Worm (Caenorhabditis elegans) whole organism, midembryonic: ENCODE measurements around the gene F53C11.1.

Source experiments
- T22C8.4 ChIP-seq: fragments of 200-800 bp; sonication (Bioruptor generic); IDR thresholded peaks from 2 replicates; pipeline ENCODE4 v1.3.6; 2022; ENCODE audit warnings: missing genetic modification characterization, missing compliant biosample characterization
- cog-1 ChIP-seq: sonication (generic microtip); optimal IDR thresholded peaks from 2 replicates; lab custom pipeline; 2016; ENCODE audit warnings: missing genetic modification characterization, missing compliant biosample characterization
- flt-1 ChIP-seq: fragments of 200-800 bp; sonication (Bioruptor generic); IDR thresholded peaks from 2 replicates; pipeline ENCODE4 v1.3.6; 2022; ENCODE audit warnings: missing genetic modification characterization, missing compliant biosample characterization
- klf-2 ChIP-seq: fragments of 200-800 bp; sonication (Bioruptor generic); conservative IDR thresholded peaks from 2 replicates; pipeline ENCODE4 v1.3.6; 2022; ENCODE audit warnings: missing genetic modification reagents, missing genetic modification characterization, missing compliant biosample characterization
- med-1 ChIP-seq: sonication (generic microtip); optimal IDR thresholded peaks from 2 replicates; lab custom pipeline; 2017; ENCODE audit warnings: missing genetic modification characterization, mild to moderate bottlenecking, missing compliant biosample characterization, antibody characterized with exemption, missing genetic modification reagents; ENCODE audit not compliant: insufficient read depth
- ref-1 ChIP-seq: fragments of 200-800 bp; sonication (Bioruptor generic); conservative IDR thresholded peaks from 2 replicates; pipeline ENCODE4 v1.3.6; 2022; ENCODE audit warnings: missing genetic modification reagents, missing genetic modification characterization, missing compliant biosample characterization
- tab-1 ChIP-seq: fragments of 200-800 bp; sonication (Bioruptor generic); IDR thresholded peaks from 2 replicates; pipeline ENCODE4 v1.3.6; 2022; ENCODE audit warnings: missing genetic modification characterization, missing compliant biosample characterization
- ztf-23 ChIP-seq: fragments of 200-800 bp; sonication (Bioruptor generic); IDR thresholded peaks from 2 replicates; pipeline ENCODE4 v1.3.6; 2022; ENCODE audit warnings: missing genetic modification reagents, missing genetic modification characterization, missing compliant biosample characterization
- ztf-29 ChIP-seq: fragments of 200-800 bp; sonication (Bioruptor generic); IDR thresholded peaks from 2 replicates; pipeline ENCODE4 v1.3.6; 2022; ENCODE audit warnings: missing genetic modification reagents, missing genetic modification characterization, missing compliant biosample characterization

Gene F53C11.1

DNA sequence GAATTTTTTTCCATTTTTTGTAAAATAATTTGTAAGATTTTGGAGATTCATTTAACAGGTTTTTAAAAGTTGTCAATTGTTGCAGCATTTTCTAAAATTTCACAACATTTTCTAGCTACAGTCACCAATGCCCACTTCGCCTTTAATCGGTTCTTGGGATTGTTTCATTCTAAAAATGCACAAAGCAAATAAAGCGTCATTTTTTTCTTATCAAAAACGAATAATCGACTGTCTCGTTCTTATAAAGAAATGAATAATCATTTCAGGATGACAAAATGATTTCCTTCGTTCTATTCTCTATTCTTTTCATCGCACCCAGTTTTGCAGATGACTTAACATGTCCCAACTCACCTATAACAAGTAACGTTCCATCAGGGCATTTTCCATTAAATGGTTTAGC, at the start of gene F53C11.1:
TSS of gene F53C11.1 (plus strand) at position 268 of the 400 bp plus-strand sequence.
- TF ChIP-seq ref-1 (GFP tag; lab: Robert Waterston, UW) (no peak), ztf-23 (GFP tag; lab: Robert Waterston, UW) (no peak), klf-2 (GFP tag; lab: Robert Waterston, UW) (no peak)

DNA sequence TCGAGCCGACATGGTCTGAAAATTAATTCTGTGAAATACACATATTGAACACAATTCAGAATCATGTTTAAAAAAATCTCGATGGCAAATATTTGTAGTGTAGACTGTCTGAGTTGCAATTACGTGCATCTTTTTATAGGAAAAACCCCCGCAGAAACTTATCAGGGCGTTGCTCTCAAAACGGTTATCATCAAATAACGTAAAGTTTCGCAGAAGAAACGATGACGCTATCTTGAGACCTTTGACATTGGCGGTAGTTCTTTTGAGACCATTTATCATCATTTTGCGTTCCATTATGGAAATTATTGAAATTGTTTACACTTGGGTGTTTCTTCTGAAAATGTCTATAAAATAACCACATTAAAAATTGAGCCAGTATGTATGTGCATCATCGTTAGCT, 44.8 kb upstream of the F53C11.1 start, which contains the start of gene dct-17:
TSS of gene dct-17 (minus strand) at position 23 of the 400 bp plus-strand sequence.
- no peak for TF ChIP-seq flt-1 (GFP tag; lab: Robert Waterston, UW)
- TF ChIP-seq ztf-29 (GFP tag; lab: Robert Waterston, UW): no peak
- TF ChIP-seq cog-1 (tag; lab: Kevin White, UChicago): no peak
- TF ChIP-seq ref-1 (GFP tag; lab: Robert Waterston, UW): no peak
- no peak for TF ChIP-seq tab-1 (GFP tag; lab: Robert Waterston, UW)
- TF ChIP-seq ztf-23 (GFP tag; lab: Robert Waterston, UW): no peak
- TF ChIP-seq med-1 (GFP tag; lab: Kevin White, UChicago): no peak
- TF ChIP-seq T22C8.4 (GFP tag; lab: Robert Waterston, UW): no peak
- no peak for TF ChIP-seq klf-2 (GFP tag; lab: Robert Waterston, UW)

DNA sequence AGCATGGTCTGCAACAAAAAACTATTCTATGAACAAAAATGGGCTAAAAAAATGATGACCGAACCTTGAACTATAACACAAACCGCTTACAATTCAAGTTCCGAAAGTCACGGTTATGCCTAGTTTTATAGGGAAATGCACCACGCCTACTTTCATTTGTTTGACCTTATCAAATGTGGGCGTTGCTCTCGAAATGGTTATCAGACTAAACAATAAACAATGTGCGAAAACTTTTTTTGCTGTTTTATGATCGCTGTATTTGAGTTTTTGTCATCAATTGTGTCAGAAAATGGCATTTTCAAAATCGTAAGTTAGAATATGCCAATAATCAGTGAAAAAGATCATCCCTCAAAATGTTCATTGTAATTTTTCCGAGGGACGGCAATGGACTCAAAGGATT, 39.4 kb upstream of the F53C11.1 start, which contains the start of gene F35E12.6:
TSS of gene F35E12.6 (minus strand) at position 101 of the 400 bp plus-strand sequence.
- TF ChIP-seq klf-2 (GFP tag; lab: Robert Waterston, UW): no peak

DNA sequence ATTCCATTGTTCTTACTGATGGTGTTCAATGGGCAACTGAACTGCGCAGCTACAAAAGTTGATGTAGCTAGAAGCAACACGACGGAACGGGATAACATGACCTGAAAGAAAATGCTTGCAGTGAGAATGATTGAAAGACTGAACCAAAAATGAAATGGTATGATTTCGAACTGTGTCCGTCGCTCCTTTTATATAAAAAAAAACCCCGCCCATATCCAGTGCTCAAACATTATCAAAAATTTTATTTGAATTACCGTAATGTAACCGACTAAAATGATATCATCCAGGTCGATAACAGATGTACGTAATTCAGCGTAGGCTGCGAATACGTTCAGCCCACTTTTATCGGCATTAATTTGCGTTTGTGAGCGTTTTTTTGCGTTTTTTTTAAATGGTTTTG, 37.2 kb upstream of the F53C11.1 start, which contains the start of gene irg-5:
TSS of gene irg-5 (minus strand) at position 101 of the 400 bp plus-strand sequence.
- no peak for TF ChIP-seq ztf-23 (GFP tag; lab: Robert Waterston, UW)
- no peak for TF ChIP-seq ref-1 (GFP tag; lab: Robert Waterston, UW)
- TF ChIP-seq tab-1 (GFP tag; lab: Robert Waterston, UW): no peak
- TF ChIP-seq T22C8.4 (GFP tag; lab: Robert Waterston, UW): no peak
- no peak for TF ChIP-seq klf-2 (GFP tag; lab: Robert Waterston, UW)
- no peak for TF ChIP-seq med-1 (GFP tag; lab: Kevin White, UChicago)
- TF ChIP-seq ztf-29 (GFP tag; lab: Robert Waterston, UW): no peak
- no peak for TF ChIP-seq cog-1 (tag; lab: Kevin White, UChicago)

DNA sequence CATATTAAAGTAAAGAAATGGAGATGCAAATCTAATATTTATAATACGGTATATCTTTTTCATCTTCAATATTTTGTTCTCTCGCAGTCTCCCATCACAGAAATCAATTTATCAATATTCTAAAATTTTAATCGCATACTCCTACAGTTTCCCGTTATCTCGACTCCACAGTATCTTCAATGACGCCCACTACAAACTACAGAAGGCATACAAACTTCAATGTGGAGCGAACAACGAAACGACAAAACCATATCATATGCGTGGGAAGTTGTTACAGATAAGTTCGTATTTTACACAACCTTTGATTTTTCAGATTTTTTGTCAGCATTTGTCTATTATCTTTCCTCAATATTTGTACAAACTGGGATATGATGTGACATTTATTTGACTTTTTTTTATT, 35.7 kb upstream of the F53C11.1 start:
- no peak for TF ChIP-seq klf-2 (GFP tag; lab: Robert Waterston, UW)
- TF ChIP-seq ref-1 (GFP tag; lab: Robert Waterston, UW): no peak
- TF ChIP-seq flt-1 (GFP tag; lab: Robert Waterston, UW): no peak
- no peak for TF ChIP-seq cog-1 (tag; lab: Kevin White, UChicago)
- no peak for TF ChIP-seq ztf-29 (GFP tag; lab: Robert Waterston, UW)
- no peak for TF ChIP-seq T22C8.4 (GFP tag; lab: Robert Waterston, UW)
- no peak for TF ChIP-seq med-1 (GFP tag; lab: Kevin White, UChicago)
- TF ChIP-seq ztf-23 (GFP tag; lab: Robert Waterston, UW): no peak
- no peak for TF ChIP-seq tab-1 (GFP tag; lab: Robert Waterston, UW)

DNA sequence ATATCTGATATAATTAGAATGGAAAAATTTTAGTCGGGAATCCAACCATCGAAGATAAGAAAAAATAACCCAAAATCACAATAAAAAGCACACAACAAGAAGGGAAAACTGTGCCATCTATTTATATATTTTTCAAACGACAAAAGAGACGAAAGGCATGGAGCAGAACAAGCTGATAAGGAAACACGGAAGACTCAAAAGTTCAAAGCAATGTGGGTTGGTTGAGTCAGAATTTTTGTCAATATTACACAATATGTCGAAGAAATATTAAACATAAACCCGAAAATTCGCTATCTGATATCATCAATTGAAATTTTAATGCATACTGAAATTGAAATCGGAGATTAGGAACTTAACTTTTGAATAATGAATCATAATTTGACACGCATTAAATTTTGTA, 30.7 kb upstream of the F53C11.1 start, which contains the start of gene F35E12.9:
TSS of gene F35E12.9 (minus strand) at position 227 of the 400 bp plus-strand sequence.
- TF ChIP-seq ref-1 (GFP tag; lab: Robert Waterston, UW) (no peak), cog-1 (tag; lab: Kevin White, UChicago) (no peak), ztf-23 (GFP tag; lab: Robert Waterston, UW) (no peak), flt-1 (GFP tag; lab: Robert Waterston, UW) (no peak), T22C8.4 (GFP tag; lab: Robert Waterston, UW) (no peak), med-1 (GFP tag; lab: Kevin White, UChicago) (no peak)

DNA sequence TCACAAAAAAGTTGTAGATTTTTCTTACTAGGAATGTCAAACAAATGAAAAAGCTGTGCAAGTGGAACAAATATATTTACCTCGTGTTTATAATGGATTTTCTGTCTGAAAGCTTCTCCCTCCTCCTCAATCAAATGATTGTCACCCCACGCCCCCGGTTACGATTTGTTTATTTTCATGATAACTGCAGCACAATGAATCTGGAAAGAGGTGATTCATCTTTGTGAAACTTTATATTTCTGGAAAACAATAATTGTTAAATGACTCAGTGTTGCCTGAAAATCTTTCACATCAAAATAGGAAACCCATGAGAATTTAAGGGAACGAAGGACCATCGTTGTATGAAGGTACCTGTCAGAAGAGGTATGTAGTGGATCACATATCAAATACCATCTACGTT, 26.9 kb upstream of the F53C11.1 start, which contains the start of gene F35E12.10:
TSS of gene F35E12.10 (minus strand) at position 101 of the 400 bp plus-strand sequence.
- TF ChIP-seq T22C8.4 (GFP tag; lab: Robert Waterston, UW) (no peak), ref-1 (GFP tag; lab: Robert Waterston, UW) (no peak), klf-2 (GFP tag; lab: Robert Waterston, UW) (no peak), tab-1 (GFP tag; lab: Robert Waterston, UW) (no peak), ztf-29 (GFP tag; lab: Robert Waterston, UW) (no peak), med-1 (GFP tag; lab: Kevin White, UChicago) (no peak), cog-1 (tag; lab: Kevin White, UChicago) (no peak), flt-1 (GFP tag; lab: Robert Waterston, UW) (no peak), ztf-23 (GFP tag; lab: Robert Waterston, UW) (no peak)

DNA sequence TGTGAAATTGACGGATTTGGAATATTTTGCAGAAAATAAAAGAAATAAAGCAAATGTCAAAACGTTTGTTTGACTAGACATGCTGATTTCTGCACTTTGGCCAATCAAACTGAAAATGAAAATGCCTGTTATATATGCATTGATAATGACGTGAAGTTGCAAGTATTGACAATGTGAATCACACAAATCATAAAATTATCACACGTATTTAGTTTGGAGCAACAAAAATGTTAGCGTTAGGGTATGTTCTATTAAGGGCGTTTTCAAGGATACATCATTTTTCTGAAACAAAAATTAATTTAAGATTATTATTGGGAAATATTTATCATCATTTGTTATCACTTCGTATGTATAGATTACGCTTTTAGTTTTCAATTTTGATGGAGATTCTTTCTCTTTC, 23.8 kb upstream of the F53C11.1 start, which contains the start of gene cld-9:
TSS of gene cld-9 (minus strand) at position 81 of the 400 bp plus-strand sequence.
- no peak for TF ChIP-seq ztf-23 (GFP tag; lab: Robert Waterston, UW)

DNA sequence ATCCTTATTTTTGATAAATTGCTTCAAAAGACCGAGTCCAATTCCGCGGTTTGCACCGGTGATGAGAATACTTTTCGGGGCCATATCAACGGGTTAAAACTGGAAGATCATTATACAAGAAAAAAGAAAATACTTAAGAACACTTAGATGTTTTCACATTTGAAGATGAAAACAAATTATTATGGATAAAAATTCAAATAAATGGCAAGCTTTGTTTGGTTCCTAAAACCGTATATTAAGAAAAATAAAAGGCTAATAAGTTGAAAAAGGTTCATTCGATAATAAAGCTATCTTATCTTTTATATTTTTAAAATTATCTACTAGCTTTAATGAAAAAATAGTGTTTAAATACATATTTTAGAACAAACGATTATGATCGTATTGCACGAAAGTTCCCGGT, 22.1 kb upstream of the F53C11.1 start, which contains the start of gene F20G2.1:
TSS of gene F20G2.1 (minus strand) at position 101 of the 400 bp plus-strand sequence.
- TF ChIP-seq ztf-23 (GFP tag; lab: Robert Waterston, UW) (no peak), klf-2 (GFP tag; lab: Robert Waterston, UW) (no peak), ref-1 (GFP tag; lab: Robert Waterston, UW) (no peak), T22C8.4 (GFP tag; lab: Robert Waterston, UW) (no peak), tab-1 (GFP tag; lab: Robert Waterston, UW) (no peak), ztf-29 (GFP tag; lab: Robert Waterston, UW) (no peak), flt-1 (GFP tag; lab: Robert Waterston, UW) (no peak), cog-1 (tag; lab: Kevin White, UChicago) (no peak), med-1 (GFP tag; lab: Kevin White, UChicago) (no peak)
